Fruit fly (Drosophila melanogaster) whole organism, adult: ENCODE data around the gene CG6972.

Experiments
- CG11617 ChIP-seq: fragments of 200-800 bp; sonication (Bioruptor generic); optimal IDR thresholded peaks from 2 replicates; lab custom pipeline; 2017; ENCODE audit warnings: mild to moderate bottlenecking, missing biosample characterization, missing genetic modification reagents, missing genetic modification characterization
- CG12768 ChIP-seq: fragments of 200-800 bp; sonication (Bioruptor generic); optimal IDR thresholded peaks from 2 replicates; lab custom pipeline; 2017; ENCODE audit warnings: missing biosample characterization, missing genetic modification characterization, mild to moderate bottlenecking, moderate library complexity, missing genetic modification reagents
- CG14711 ChIP-seq: fragments of 200-800 bp; sonication (Bioruptor generic); optimal IDR thresholded peaks from 2 replicates; lab custom pipeline; 2018; ENCODE audit warnings: missing biosample characterization, mild to moderate bottlenecking, missing genetic modification characterization, moderate library complexity
- CG1620 ChIP-seq: fragments of 200-800 bp; sonication (Bioruptor generic); optimal IDR thresholded peaks from 2 replicates; lab custom pipeline; 2016; ENCODE audit warnings: missing biosample characterization, missing genetic modification characterization
- CG33017 ChIP-seq: fragments of 200-800 bp; sonication (Bioruptor generic); optimal IDR thresholded peaks from 2 replicates; lab custom pipeline; 2018; ENCODE audit warnings: missing biosample characterization, mild to moderate bottlenecking, missing genetic modification characterization, moderate library complexity
- CG5204 ChIP-seq: fragments of 200-800 bp; sonication (Bioruptor generic); optimal IDR thresholded peaks from 2 replicates; lab custom pipeline; 2016; ENCODE audit warnings: missing biosample characterization, missing genetic modification characterization
- CG7045 ChIP-seq: fragments of 200-800 bp; sonication (Bioruptor generic); optimal IDR thresholded peaks from 2 replicates; lab custom pipeline; 2017; ENCODE audit warnings: missing biosample characterization, mild to moderate bottlenecking, missing genetic modification characterization
- CG7101 ChIP-seq: fragments of 200-800 bp; sonication (Bioruptor generic); optimal IDR thresholded peaks from 2 replicates; lab custom pipeline; 2018; ENCODE audit warnings: missing biosample characterization, mild to moderate bottlenecking, missing genetic modification characterization, moderate library complexity
- Clk ChIP-seq: fragments of 200-800 bp; sonication (Bioruptor generic); optimal IDR thresholded peaks from 2 replicates; lab custom pipeline; 2017; ENCODE audit warnings: missing biosample characterization, missing genetic modification characterization
- Crg-1 ChIP-seq: fragments of 200-800 bp; sonication (Bioruptor generic); optimal IDR thresholded peaks from 2 replicates; lab custom pipeline; 2016; ENCODE audit warnings: missing biosample characterization, missing genetic modification characterization
- Hr96 ChIP-seq: fragments of 200-800 bp; sonication (Bioruptor generic); optimal IDR thresholded peaks from 2 replicates; lab custom pipeline; 2016; ENCODE audit warnings: missing biosample characterization, missing genetic modification characterization
- Mnt ChIP-seq: fragments of 200-800 bp; sonication (Bioruptor generic); optimal IDR thresholded peaks from 2 replicates; lab custom pipeline; 2016; ENCODE audit warnings: missing biosample characterization, mild to moderate bottlenecking, missing genetic modification characterization
- bab1 ChIP-seq: fragments of 200-800 bp; sonication (Bioruptor generic); optimal IDR thresholded peaks from 3 replicates; lab custom pipeline; 2019; ENCODE audit warnings: missing biosample characterization, mild to moderate bottlenecking, missing genetic modification characterization, moderate library complexity
- cic ChIP-seq: fragments of 200-800 bp; sonication (Bioruptor generic); optimal IDR thresholded peaks from 2 replicates; lab custom pipeline; 2017; ENCODE audit warnings: missing biosample characterization, mild to moderate bottlenecking, missing genetic modification characterization, moderate library complexity
- cnc ChIP-seq, 2 experiments: fragments of >200 bp; optimal IDR thresholded peaks; 2 replicates each; lab custom pipeline; 2017
- kay ChIP-seq: fragments of 200-800 bp; sonication (Bioruptor generic); peaks from one replicate; lab custom pipeline; 2016; ENCODE audit warnings: missing biosample characterization, missing genetic modification characterization, borderline replicate concordance
- ovo ChIP-seq: fragments of 200-800 bp; sonication (Bioruptor generic); optimal IDR thresholded peaks from 2 replicates; lab custom pipeline; 2016; ENCODE audit warnings: missing biosample characterization, missing genetic modification characterization
- pad ChIP-seq: fragments of 200-800 bp; sonication (Bioruptor generic); optimal IDR thresholded peaks from 3 replicates; lab custom pipeline; 2017; ENCODE audit warnings: missing biosample characterization, missing genetic modification characterization, mild to moderate bottlenecking, moderate library complexity, missing genetic modification reagents
- tj ChIP-seq: fragments of 200-800 bp; sonication (Bioruptor generic); optimal IDR thresholded peaks from 3 replicates; lab custom pipeline; 2017; ENCODE audit warnings: missing biosample characterization, mild to moderate bottlenecking, missing genetic modification characterization, moderate library complexity
- toe ChIP-seq: fragments of 200-800 bp; sonication (Bioruptor generic); optimal IDR thresholded peaks from 2 replicates; lab custom pipeline; 2016; ENCODE audit warnings: missing biosample characterization, missing genetic modification characterization

Gene CG6972

dm6 chr3R:22732995-22733394 lies 31.2 kb downstream of the CG6972 start:
- TF ChIP-seq kay (GFP tag; lab: Kevin White, UChicago): no peak
- TF ChIP-seq toe: no peak
- TF ChIP-seq CG33017: no peak
- TF ChIP-seq ovo: no peak
- no peak for TF ChIP-seq cic
- TF ChIP-seq CG5204 (GFP tag; lab: Kevin White, UChicago): no peak
- TF ChIP-seq pad (GFP tag; lab: Kevin White, UChicago): no peak
- TF ChIP-seq Hr96: no peak
- TF ChIP-seq CG7045 (GFP tag; lab: Kevin White, UChicago): no peak
- TF ChIP-seq CG12768 (GFP tag; lab: Kevin White, UChicago): no peak
- no peak for TF ChIP-seq cnc (optimal IDR thresholded peaks at IDR 0.05; lab: Kevin White, UChicago)
- no peak for TF ChIP-seq Clk
- no peak for TF ChIP-seq tj
- TF ChIP-seq CG14711 (tag; lab: Kevin White, UChicago): no peak

DNA sequence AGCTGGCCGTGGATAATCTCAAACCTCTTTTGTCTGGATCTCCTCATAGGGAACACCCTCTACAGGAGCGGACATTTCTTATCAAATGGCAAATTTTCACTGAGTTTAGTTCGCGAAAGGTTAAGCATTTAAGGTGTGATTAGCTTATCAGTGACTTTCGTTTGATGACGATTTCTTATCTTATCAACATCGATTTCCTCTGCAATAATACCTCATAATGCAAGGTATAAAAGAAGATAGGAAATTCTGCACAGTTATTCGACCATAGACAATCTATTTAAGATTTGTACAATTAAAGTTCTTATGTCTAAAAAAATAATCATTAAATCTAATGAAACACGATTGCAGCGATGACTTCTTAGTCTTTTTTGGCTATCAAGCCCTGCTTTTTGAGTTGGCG lies 31.9 kb downstream of the CG6972 start, which contains the start of gene Takl2:
TSS of gene Takl2 (minus strand) at position 101 of the 400 bp plus-strand sequence.
- TF ChIP-seq cnc (optimal IDR thresholded peaks at IDR 0.05; lab: Kevin White, UChicago) (no peak), CG33017 (no peak), pad (GFP tag; lab: Kevin White, UChicago) (no peak), CG7045 (GFP tag; lab: Kevin White, UChicago) (no peak), CG14711 (tag; lab: Kevin White, UChicago) (no peak), CG1620 (GFP tag; lab: Kevin White, UChicago) (no peak), Clk (no peak), ovo (no peak), Crg-1 (GFP tag; lab: Kevin White, UChicago) (no peak), cic (no peak), kay (GFP tag; lab: Kevin White, UChicago) (no peak)

dm6 chr3R:22740930-22741329 lies 39.1 kb downstream of the CG6972 start, which contains the start of the genes Dcr-1 and CG6985:
Gene Dcr-1, minus strand, starts transcription at chr3R:22741091.
Gene CG6985, plus strand, starts transcription at chr3R:22741150.
- no peak for TF ChIP-seq bab1 (GFP tag; lab: Kevin White, UChicago)
- TF ChIP-seq CG5204 (GFP tag; lab: Kevin White, UChicago): no peak
- no peak for TF ChIP-seq Clk
- TF ChIP-seq CG7045 (GFP tag; lab: Kevin White, UChicago): no peak
- TF ChIP-seq CG14711 (tag; lab: Kevin White, UChicago): no peak
- TF ChIP-seq cic: no peak
- TF ChIP-seq pad (GFP tag; lab: Kevin White, UChicago): no peak
- no peak for TF ChIP-seq cnc (optimal IDR thresholded peaks at IDR 0.05; lab: Kevin White, UChicago)
- no peak for TF ChIP-seq ovo
- no peak for TF ChIP-seq Hr96
- TF ChIP-seq Mnt (GFP tag; lab: Kevin White, UChicago): no peak
- no peak for TF ChIP-seq tj
- TF ChIP-seq kay (GFP tag; lab: Kevin White, UChicago): no peak
- TF ChIP-seq toe: no peak
- no peak for TF ChIP-seq CG11617 (GFP tag; lab: Kevin White, UChicago)
- TF ChIP-seq CG33017: no peak
- no peak for TF ChIP-seq CG1620 (GFP tag; lab: Kevin White, UChicago)
- no peak for TF ChIP-seq CG12768 (GFP tag; lab: Kevin White, UChicago)
- no peak for TF ChIP-seq CG7101 (tag; lab: Kevin White, UChicago)
- TF ChIP-seq Crg-1 (GFP tag; lab: Kevin White, UChicago): no peak

dm6 chr3R:22745432-22745831 lies 43.6 kb downstream of the CG6972 start, which contains the start of the genes vret and HP1c:
Gene vret, minus strand, starts transcription at chr3R:22745581.
Gene HP1c, plus strand, starts transcription at chr3R:22745620.
- TF ChIP-seq Hr96 (no peak), tj (no peak), bab1 (GFP tag; lab: Kevin White, UChicago) (peak; percentile 17), CG33017 (no peak)

dm6 chr3R:22747423-22748090 lies 45.8 kb downstream of the CG6972 start, which contains the start of gene CG17141:
Gene CG17141, minus strand, starts transcription at chr3R:22747599.
- TF ChIP-seq pad (GFP tag; lab: Kevin White, UChicago): no peak
- TF ChIP-seq CG7101 (tag; lab: Kevin White, UChicago): no peak
- no peak for TF ChIP-seq toe
- no peak for TF ChIP-seq Hr96
- no peak for TF ChIP-seq cic
- TF ChIP-seq CG12768 (GFP tag; lab: Kevin White, UChicago): no peak
- no peak for TF ChIP-seq tj
- no peak for TF ChIP-seq Clk
- peak; percentile 84 for TF ChIP-seq bab1 (GFP tag; lab: Kevin White, UChicago)

DNA sequence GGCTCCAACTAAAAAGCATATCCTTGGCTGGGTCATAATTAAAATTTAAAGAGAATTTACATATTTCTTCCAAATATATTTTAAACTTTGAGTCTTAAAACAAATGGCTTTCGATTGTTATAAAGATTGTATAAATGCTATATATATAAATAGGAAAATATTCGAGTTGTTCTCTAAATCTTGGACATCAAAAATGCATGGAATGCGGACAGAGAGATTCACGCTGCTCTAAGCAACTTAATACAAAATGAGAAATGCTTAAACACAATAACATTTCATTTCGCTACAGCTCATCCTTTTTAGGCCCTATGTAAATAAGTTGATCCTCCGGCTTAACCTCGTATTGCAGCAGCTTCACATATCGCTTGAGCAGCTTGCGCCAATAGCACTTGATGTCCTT lies 47.1 kb downstream of the CG6972 start, which contains the start of gene CG31139:
TSS of gene CG31139 (minus strand) at position 101 of the 400 bp plus-strand sequence.
- TF ChIP-seq CG7101 (tag; lab: Kevin White, UChicago): no peak

dm6 chr3R:22750039-22750438 lies 48.2 kb downstream of the CG6972 start:
- no peak for TF ChIP-seq kay (GFP tag; lab: Kevin White, UChicago)
- no peak for TF ChIP-seq CG7045 (GFP tag; lab: Kevin White, UChicago)
- TF ChIP-seq tj: no peak
- TF ChIP-seq CG33017: no peak
- TF ChIP-seq CG7101 (tag; lab: Kevin White, UChicago): no peak
- no peak for TF ChIP-seq CG1620 (GFP tag; lab: Kevin White, UChicago)
- TF ChIP-seq cic: no peak
- TF ChIP-seq CG14711 (tag; lab: Kevin White, UChicago): no peak
- no peak for TF ChIP-seq Mnt (GFP tag; lab: Kevin White, UChicago)
- no peak for TF ChIP-seq cnc (optimal IDR thresholded peaks at IDR 0.05; lab: Kevin White, UChicago)
